Worm (Caenorhabditis elegans): ENCODE results near the gene C06G3.3.

The C06G3.3 gene

DNA sequence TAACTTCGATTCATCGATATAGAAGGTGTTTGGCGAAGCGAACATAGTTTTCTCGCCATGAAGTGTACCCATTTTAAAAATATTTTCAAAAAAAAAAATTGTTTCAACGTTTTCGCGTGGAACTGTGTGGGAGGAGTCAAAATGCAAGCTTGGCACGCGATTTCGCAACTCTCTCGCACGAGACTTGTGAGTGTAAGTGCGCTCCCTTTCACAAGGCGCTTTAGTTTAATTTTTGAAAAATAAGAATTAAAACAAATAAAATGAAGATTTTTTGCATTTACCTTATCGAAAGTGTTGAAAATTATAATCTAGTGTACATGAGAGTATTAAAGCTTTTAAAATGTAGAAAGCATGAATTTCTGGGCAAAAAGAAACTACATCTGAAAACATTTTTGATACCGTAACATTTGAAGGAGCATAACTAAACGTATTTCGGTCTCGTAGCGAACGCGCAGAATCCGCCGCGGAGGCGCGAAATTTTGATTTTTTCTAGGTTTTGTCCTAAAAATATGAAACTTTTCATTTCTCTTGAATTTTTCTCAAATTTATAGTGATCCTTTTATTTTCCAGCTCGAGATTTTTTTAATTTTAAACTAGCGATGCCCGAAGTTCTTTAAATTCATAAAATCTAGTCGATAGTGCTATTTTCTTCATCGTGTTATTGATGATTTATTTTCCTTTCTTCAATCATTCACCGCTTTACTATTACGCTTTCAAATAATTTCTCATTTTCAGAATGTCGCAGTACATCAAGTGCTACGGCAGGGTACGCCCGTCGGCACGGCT is 3.7 kb downstream of the C06G3.3 start, which contains the start of the genes cogc-2 and klp-18 (continued):
- TF ChIP-seq nhr-90 (tag; optimal IDR thresholded peaks at IDR 0.05; ENCODE audit: poor library complexity) (peak; percentile 85), sox-4 (tag; optimal IDR thresholded peaks at IDR 0.05) (peak; percentile 63), ztf-4 (tag; optimal IDR thresholded peaks at IDR 0.05) (peak; percentile 62), efl-1 (optimal IDR thresholded peaks at IDR 0.05) (peak; percentile 96 to 97), efl-1 (GFP tag; optimal IDR thresholded peaks at IDR 0.05 in 1 of 2) (peak; percentile 95 to 99), lir-3 (tag; optimal IDR thresholded peaks at IDR 0.05; ENCODE audit: poor library complexity) (peak; percentile 74), isw-1 (GFP tag; IDR thresholded peaks at IDR 0.05) (peak; percentile 73), fkh-8 (tag; optimal IDR thresholded peaks at IDR 0.05) (peak; percentile 67), elt-2 (tag; optimal IDR thresholded peaks at IDR 0.05) (peak; percentile 50), fos-1 (tag; optimal IDR thresholded peaks at IDR 0.05) (peak; percentile 44), nhr-28 (tag; optimal IDR thresholded peaks at IDR 0.05) (no peak), irx-1 (tag; optimal IDR thresholded peaks at IDR 0.05) (peak; percentile 71), sup-37 (GFP tag; optimal IDR thresholded peaks at IDR 0.05) (no peak), aly-2 (tag; optimal IDR thresholded peaks at IDR 0.05) (no peak), nhr-76 (tag; optimal IDR thresholded peaks at IDR 0.05) (peak; percentile 69), zag-1 (tag; optimal IDR thresholded peaks at IDR 0.05) (no peak), lin-35 (GFP tag; optimal IDR thresholded peaks at IDR 0.05) (peak; percentile 95 to 99), jun-1 (tag; optimal IDR thresholded peaks at IDR 0.05) (peak; percentile 44), efl-3 (GFP tag; optimal IDR thresholded peaks at IDR 0.05) (no peak), nhr-11 (tag; optimal IDR thresholded peaks at IDR 0.05) (peak; percentile 7), egl-27 (tag; optimal IDR thresholded peaks at IDR 0.05) (no peak), hlh-4 (tag; optimal IDR thresholded peaks at IDR 0.05) (no peak), ceh-88 (GFP tag; IDR thresholded peaks at IDR 0.05) (peak; percentile 60; the same call in 1 of the 2 replicates), snpc-4 (tag; optimal IDR thresholded peaks at IDR 0.05) (peak; percentile 80), blmp-1 (tag; optimal IDR thresholded peaks at IDR 0.05) (peak; percentile 80), hlh-17 (GFP tag; optimal IDR thresholded peaks at IDR 0.05; ENCODE audit: borderline replicate concordance) (no peak), ztf-11 (tag; optimal IDR thresholded peaks at IDR 0.05) (peak in 1 of 2 experiments; percentile 63), ces-1 (GFP tag; optimal IDR thresholded peaks at IDR 0.05) (no peak), nhr-47 (tag; optimal IDR thresholded peaks at IDR 0.05) (peak; percentile 88), nhr-77 (tag; optimal IDR thresholded peaks at IDR 0.05) (peak; percentile 68), mep-1 (tag; optimal IDR thresholded peaks at IDR 0.05) (peak; percentile 81), sptf-1 (tag; optimal IDR thresholded peaks at IDR 0.05) (no peak), dpl-1 (GFP tag; optimal IDR thresholded peaks at IDR 0.05) (peak; percentile 91 to 96 (median 95))

DNA sequence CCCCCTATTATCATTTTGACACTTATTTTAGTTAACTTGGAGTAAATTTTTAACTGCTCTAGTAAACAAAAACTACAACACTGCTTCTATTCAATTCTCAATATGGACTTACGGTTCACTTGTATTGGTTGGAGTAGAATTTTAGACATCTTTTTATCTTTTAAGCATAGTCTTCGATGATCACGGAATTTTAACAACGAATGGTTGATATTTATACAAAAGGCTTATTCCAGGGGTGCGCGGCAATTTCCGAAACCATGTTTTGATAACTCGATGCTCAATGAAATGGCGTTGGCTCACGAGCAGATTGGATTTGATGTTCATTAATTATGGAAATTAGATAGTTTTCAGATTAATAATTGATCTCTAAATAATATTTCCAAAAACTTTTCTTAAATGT is 7.5 kb downstream of the C06G3.3 start:
- TF ChIP-seq rnt-1 (tag; optimal IDR thresholded peaks at IDR 0.05), result no peak
- TF ChIP-seq ceh-82 (tag; optimal IDR thresholded peaks at IDR 0.05), result no peak

DNA sequence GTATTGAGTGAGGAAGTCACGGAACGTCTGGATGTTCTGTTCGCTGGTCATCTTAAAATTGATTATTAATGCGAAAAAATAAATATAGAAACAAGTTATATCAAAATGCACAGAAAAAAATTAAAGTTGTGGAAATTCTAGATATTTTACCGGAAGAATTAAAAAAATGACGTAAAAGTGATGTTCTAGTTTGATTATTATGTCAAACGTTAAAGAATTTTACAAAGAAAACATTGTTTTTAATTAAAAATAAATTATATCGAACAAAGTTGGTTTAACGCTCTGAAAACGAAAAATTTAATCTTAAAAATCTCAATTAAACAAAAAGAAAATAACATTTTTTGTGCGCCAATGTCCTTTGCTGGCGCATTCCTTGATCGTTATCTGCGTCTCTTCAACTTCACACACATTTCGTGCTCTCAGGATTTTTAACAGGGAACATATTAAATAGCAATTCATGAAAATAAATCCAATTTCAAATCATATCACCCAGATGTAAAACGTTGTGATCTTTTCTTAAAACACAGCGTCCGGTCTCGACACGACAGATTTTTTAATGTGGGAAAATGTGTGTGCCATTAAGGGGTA is 8.7 kb downstream of the C06G3.3 start, which contains the start of gene tin-9.1:
tin-9.1 (minus strand) TSS at position 51 of the 588 bp plus-strand sequence.
- TF ChIP-seq isw-1 (GFP tag; IDR thresholded peaks at IDR 0.05) (peak; percentile 70), efl-1 (optimal IDR thresholded peaks at IDR 0.05) (peak; percentile 77 to 84), efl-1 (GFP tag; optimal IDR thresholded peaks at IDR 0.05 in 1 of 2) (peak; percentile 80 to 97), ztf-11 (tag; optimal IDR thresholded peaks at IDR 0.05) (peak in 1 of 2 experiments; percentile 69), skn-1 (tag; optimal IDR thresholded peaks at IDR 0.05) (peak; percentile 89), sup-37 (GFP tag; optimal IDR thresholded peaks at IDR 0.05) (no peak), snu-23 (GFP tag; optimal IDR thresholded peaks at IDR 0.05) (peak; percentile 89), lin-14 (GFP tag; optimal IDR thresholded peaks at IDR 0.05) (peak; percentile 87), C34B4.2 (tag; optimal IDR thresholded peaks at IDR 0.05) (no peak), nhr-237 (tag; optimal IDR thresholded peaks at IDR 0.05) (peak; percentile 36), C04F5.9 (tag; optimal IDR thresholded peaks at IDR 0.05) (peak; percentile 5), unc-30 (tag; optimal IDR thresholded peaks at IDR 0.05) (no peak), aly-2 (tag; optimal IDR thresholded peaks at IDR 0.05) (peak; percentile 60), tbx-2 (tag; optimal IDR thresholded peaks at IDR 0.05) (peak; percentile 84), mef-2 (tag; optimal IDR thresholded peaks at IDR 0.05) (peak; percentile 18), pax-3 (tag; optimal IDR thresholded peaks at IDR 0.05) (no peak), ceh-88 (GFP tag; IDR thresholded peaks at IDR 0.05) (peak; percentile 75), ceh-90 (tag; optimal IDR thresholded peaks at IDR 0.05) (no peak), sox-4 (tag; optimal IDR thresholded peaks at IDR 0.05) (peak; percentile 32), lin-13 (GFP tag; optimal IDR thresholded peaks at IDR 0.05) (peak; percentile 85), ceh-82 (tag; optimal IDR thresholded peaks at IDR 0.05) (peak; percentile 75 to 87 (median 77)), aha-1 (tag; optimal IDR thresholded peaks at IDR 0.05) (no peak), fos-1 (tag; optimal IDR thresholded peaks at IDR 0.05) (peak; percentile 68)

Measured in whole organism, L1 larva.